Fruit fly (Drosophila melanogaster): Measurements from ENCODE around the gene CG17127.

dm6 chr2L:10818807-10819206 is 48.1 kb downstream of the CG17127 start, which contains the start of gene CG6508:
- TF ChIP-seq CG8478 (optimal IDR thresholded peaks at IDR 0.05) (no peak), Dll (optimal IDR thresholded peaks at IDR 0.05) (no peak), psq (optimal IDR thresholded peaks at IDR 0.05) (no peak)

Data from whole organism.